Worm (Caenorhabditis elegans) whole organism, L4/young adult: ENCODE measurements around the gene Y67A10A.3.

Experiments used
- dao-5 ChIP-seq: sonication (generic microtip); optimal IDR thresholded peaks from 2 replicates; lab custom pipeline; 2016; ENCODE audit warnings: missing genotype, missing genetic modification characterization, moderate library complexity, missing compliant biosample characterization
- him-1 ChIP-seq: sonication (generic microtip); optimal IDR thresholded peaks from 2 replicates; lab custom pipeline; 2016; ENCODE audit warnings: missing genotype, missing genetic modification reagents, missing genetic modification characterization, missing compliant biosample characterization

DNA sequence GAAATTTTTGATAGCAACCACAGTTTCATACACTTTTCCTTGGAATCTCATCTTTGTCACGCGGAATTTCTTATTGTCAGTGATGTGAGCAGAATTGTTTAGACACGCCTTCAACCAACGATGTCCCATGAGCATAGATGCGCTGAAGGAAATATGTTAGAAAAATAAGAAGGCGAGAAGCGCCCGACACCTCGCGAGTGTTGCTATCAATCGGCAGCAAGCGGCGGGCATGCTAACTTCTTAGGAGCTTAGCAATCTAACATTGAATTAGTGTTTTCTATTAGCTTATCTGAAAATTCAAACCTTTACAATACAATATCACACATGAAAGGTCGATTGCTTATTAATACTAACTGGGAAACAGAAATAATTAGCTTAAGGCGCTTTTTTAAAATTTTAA, 1.5 kb upstream of the Y67A10A.3 start:
- no peak for TF ChIP-seq dao-5 (tag; lab: Kevin White, UChicago)
- TF ChIP-seq him-1 (tag; lab: Kevin White, UChicago), result no peak
